Fruit fly (Drosophila melanogaster): ENCODE results near the gene CG4017.

The CG4017 gene

DNA sequence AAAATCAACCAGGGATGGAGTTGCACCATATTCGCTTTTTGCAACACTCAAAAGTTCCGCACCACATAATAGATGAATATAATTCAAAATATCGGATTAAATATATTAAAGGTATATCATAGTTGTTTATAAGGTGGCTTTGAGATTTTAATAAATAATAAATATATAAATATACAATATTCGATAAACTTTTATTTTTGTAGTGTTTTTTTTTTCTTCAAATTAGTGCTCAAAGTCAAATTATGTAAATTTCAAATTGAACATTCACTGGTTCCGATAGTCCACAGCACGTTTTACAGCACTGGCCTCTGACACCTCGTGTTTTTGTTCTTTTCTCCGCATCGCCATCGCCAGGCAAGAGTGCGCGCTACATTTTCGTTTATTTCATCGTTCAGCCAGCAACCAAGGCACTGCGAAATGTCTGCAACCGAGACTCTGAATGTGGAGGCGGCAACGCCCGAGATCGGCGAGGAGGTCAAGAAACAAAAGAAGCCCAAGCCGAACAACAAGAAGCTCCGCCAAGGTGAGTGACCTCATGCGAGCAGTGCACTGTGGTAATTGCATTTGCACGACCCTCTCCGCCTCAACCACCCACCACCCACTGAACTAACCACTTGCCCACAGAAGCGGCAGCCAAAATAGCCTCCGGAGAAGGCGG, 3.5 kb upstream of the CG4017 start, which contains the start of the genes Taf11 and und:
Gene Taf11, minus strand, starts transcription at position 51 of the 658 bp plus-strand sequence.
Gene und, plus strand, starts transcription at position 158 of the 658 bp plus-strand sequence.
- TF ChIP-seq foxo (GFP tag; optimal IDR thresholded peaks at IDR 0.05): peak in 1 of 2 experiments; percentile 58
- no peak for TF ChIP-seq Mio (GFP tag; optimal IDR thresholded peaks at IDR 0.05)
- TF ChIP-seq brk (GFP tag; optimal IDR thresholded peaks at IDR 0.05): no peak
- TF ChIP-seq psq (GFP tag; optimal IDR thresholded peaks at IDR 0.05): peak; percentile 49
- TF ChIP-seq dsf (GFP tag; optimal IDR thresholded peaks at IDR 0.05; ENCODE audit: borderline replicate concordance): no peak
- peak; percentile 41 for TF ChIP-seq CG9705 (GFP tag; optimal IDR thresholded peaks at IDR 0.05)
- TF ChIP-seq tai (GFP tag; optimal IDR thresholded peaks at IDR 0.05): no peak
- no peak for TF ChIP-seq Rel (GFP tag; optimal IDR thresholded peaks at IDR 0.05)
- no peak for TF ChIP-seq Rel (tag; optimal IDR thresholded peaks at IDR 0.05)
- TF ChIP-seq Hr83 (GFP tag; optimal IDR thresholded peaks at IDR 0.05; ENCODE audit: poor library complexity, severe bottlenecking): no peak
- TF ChIP-seq dl (GFP tag; optimal IDR thresholded peaks at IDR 0.05; ENCODE audit: insufficient read depth in 1 of 2, partially characterized antibody in 2 of 2): no peak
- no peak for TF ChIP-seq Sp1 (GFP tag; optimal IDR thresholded peaks at IDR 0.05)
- no peak for TF ChIP-seq CrebA (GFP tag; optimal IDR thresholded peaks at IDR 0.05; ENCODE audit: borderline replicate concordance)
- TF ChIP-seq Hr78 (GFP tag; optimal IDR thresholded peaks at IDR 0.05): no peak
- no peak for TF ChIP-seq Hnf4 (GFP tag; optimal IDR thresholded peaks at IDR 0.05)
- no peak for TF ChIP-seq sv (GFP tag; optimal IDR thresholded peaks at IDR 0.05)
- no peak for TF ChIP-seq CG32264 (GFP tag; optimal IDR thresholded peaks at IDR 0.05)
- no peak for TF ChIP-seq GATAd (GFP tag; optimal IDR thresholded peaks at IDR 0.05)
- no peak for TF ChIP-seq Abd-B (GFP tag; optimal IDR thresholded peaks at IDR 0.05)
- peak; percentile 65 for TF ChIP-seq h (GFP tag; optimal IDR thresholded peaks at IDR 0.05)
- TF ChIP-seq lola (GFP tag; optimal IDR thresholded peaks at IDR 0.05): no peak
- TF ChIP-seq Myc (optimal IDR thresholded peaks at IDR 0.05): peak; percentile 78
- TF ChIP-seq rgr (GFP tag; optimal IDR thresholded peaks at IDR 0.05): no peak
- TF ChIP-seq fru (GFP tag; optimal IDR thresholded peaks at IDR 0.05): no peak
- TF ChIP-seq pan (optimal IDR thresholded peaks at IDR 0.05): no peak
- TF ChIP-seq Dif (GFP tag; optimal IDR thresholded peaks at IDR 0.05; ENCODE audit: partially characterized antibody): no peak
- no peak for TF ChIP-seq woc (GFP tag; optimal IDR thresholded peaks at IDR 0.05)
- TF ChIP-seq HLH106 (tag; optimal IDR thresholded peaks at IDR 0.05): peak; percentile 48
- peak; percentile 43 for TF ChIP-seq dmrt93B (GFP tag; optimal IDR thresholded peaks at IDR 0.05)
- no peak for TF ChIP-seq sage (GFP tag; optimal IDR thresholded peaks at IDR 0.05)
- no peak for TF ChIP-seq N (GFP tag; optimal IDR thresholded peaks at IDR 0.05)

DNA sequence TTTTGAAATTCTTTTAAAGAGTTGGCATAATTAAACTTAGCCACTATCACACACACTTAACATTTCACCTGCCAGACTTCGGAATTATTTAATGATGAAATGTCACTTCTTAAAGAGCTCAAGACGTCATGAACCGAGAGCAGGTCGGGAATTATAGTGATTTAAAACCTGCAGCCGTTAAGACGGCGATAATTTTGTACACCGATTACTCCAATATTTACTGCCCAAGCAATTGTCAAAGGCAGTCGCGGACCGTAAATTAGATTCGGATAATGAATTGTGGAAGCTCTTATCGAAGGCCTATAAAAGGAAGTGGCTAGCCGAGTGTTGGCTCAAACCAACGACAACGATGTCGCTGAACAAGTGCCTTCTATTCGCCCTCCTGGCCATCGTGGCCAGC, 1.9 kb downstream of the CG4017 start, which contains the start of gene CG17633:
Gene CG17633, plus strand, starts transcription at position 326 of the 400 bp plus-strand sequence.
- TF ChIP-seq Rel (GFP tag; optimal IDR thresholded peaks at IDR 0.05) (no peak), Rel (tag; optimal IDR thresholded peaks at IDR 0.05) (no peak), N (GFP tag; optimal IDR thresholded peaks at IDR 0.05) (no peak), Sp1 (GFP tag; optimal IDR thresholded peaks at IDR 0.05) (no peak), lola (GFP tag; optimal IDR thresholded peaks at IDR 0.05) (no peak), Myc (optimal IDR thresholded peaks at IDR 0.05) (no peak), HLH106 (tag; optimal IDR thresholded peaks at IDR 0.05) (no peak), br (GFP tag; optimal IDR thresholded peaks at IDR 0.05) (no peak), GATAd (GFP tag; optimal IDR thresholded peaks at IDR 0.05) (no peak), dmrt93B (GFP tag; optimal IDR thresholded peaks at IDR 0.05) (no peak), Hr78 (GFP tag; optimal IDR thresholded peaks at IDR 0.05) (no peak), OdsH (GFP tag; optimal IDR thresholded peaks at IDR 0.05) (no peak), brk (GFP tag; optimal IDR thresholded peaks at IDR 0.05) (no peak), CG32264 (GFP tag; optimal IDR thresholded peaks at IDR 0.05) (no peak), h (GFP tag; optimal IDR thresholded peaks at IDR 0.05) (no peak), Abd-B (GFP tag; optimal IDR thresholded peaks at IDR 0.05) (no peak)

DNA sequence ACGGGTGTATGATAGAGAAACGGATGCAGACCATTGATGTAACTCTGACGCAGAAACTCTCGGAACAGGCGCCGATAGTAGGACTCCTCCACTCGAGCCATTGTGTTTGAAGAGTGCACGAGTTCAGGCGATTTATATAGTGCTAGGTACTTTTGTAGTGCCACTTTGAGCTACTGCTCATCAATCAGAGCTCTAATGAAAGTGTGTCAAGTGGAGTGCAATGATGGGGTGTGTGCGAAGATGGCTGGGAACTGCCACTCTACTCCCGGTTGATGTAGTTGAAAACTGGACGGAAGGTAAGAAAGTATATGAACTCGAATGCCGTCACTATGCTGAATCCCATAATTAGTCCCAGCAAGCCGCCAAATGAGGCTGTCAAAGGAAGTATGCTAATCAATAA, 4.0 kb downstream of the CG4017 start, which contains the start of gene ppk18:
Gene ppk18, minus strand, starts transcription at position 101 of the 400 bp plus-strand sequence.
- TF ChIP-seq Abd-B (GFP tag; optimal IDR thresholded peaks at IDR 0.05): no peak
- TF ChIP-seq OdsH (GFP tag; optimal IDR thresholded peaks at IDR 0.05): no peak
- no peak for TF ChIP-seq Sp1 (GFP tag; optimal IDR thresholded peaks at IDR 0.05)
